Worm (Caenorhabditis elegans) whole organism, late embryonic: ENCODE data around the gene gnrr-7.

Experiments used
- ceh-9 ChIP-seq: sonication (generic microtip); optimal IDR thresholded peaks from 2 replicates; lab custom pipeline; 2016; ENCODE audit warnings: mild to moderate bottlenecking, missing genetic modification characterization, inconsistent platforms, missing compliant biosample characterization
- elt-4 ChIP-seq: sonication (generic microtip); optimal IDR thresholded peaks from 2 replicates; lab custom pipeline; 2016; ENCODE audit warnings: missing genetic modification characterization, missing compliant biosample characterization
- pha-2 ChIP-seq: sonication (generic microtip); optimal IDR thresholded peaks from 2 replicates; lab custom pipeline; 2017; ENCODE audit warnings: mild to moderate bottlenecking, missing genetic modification characterization, missing compliant biosample characterization
- rnt-1 ChIP-seq: sonication (generic microtip); optimal IDR thresholded peaks from 2 replicates; lab custom pipeline; 2016; ENCODE audit warnings: missing genetic modification characterization, missing compliant biosample characterization
- syd-9 ChIP-seq: sonication (generic microtip); optimal IDR thresholded peaks from 2 replicates; lab custom pipeline; 2016; ENCODE audit warnings: mild to moderate bottlenecking, missing genetic modification characterization, moderate library complexity, missing compliant biosample characterization
- ttx-3 ChIP-seq: sonication (generic microtip); optimal IDR thresholded peaks from 2 replicates; lab custom pipeline; 2016; ENCODE audit warnings: missing genetic modification reagents, missing genetic modification characterization, missing compliant biosample characterization
- zip-5 ChIP-seq: sonication (generic microtip); optimal IDR thresholded peaks from 2 replicates; lab custom pipeline; 2016; ENCODE audit warnings: missing genetic modification characterization, missing compliant biosample characterization

DNA sequence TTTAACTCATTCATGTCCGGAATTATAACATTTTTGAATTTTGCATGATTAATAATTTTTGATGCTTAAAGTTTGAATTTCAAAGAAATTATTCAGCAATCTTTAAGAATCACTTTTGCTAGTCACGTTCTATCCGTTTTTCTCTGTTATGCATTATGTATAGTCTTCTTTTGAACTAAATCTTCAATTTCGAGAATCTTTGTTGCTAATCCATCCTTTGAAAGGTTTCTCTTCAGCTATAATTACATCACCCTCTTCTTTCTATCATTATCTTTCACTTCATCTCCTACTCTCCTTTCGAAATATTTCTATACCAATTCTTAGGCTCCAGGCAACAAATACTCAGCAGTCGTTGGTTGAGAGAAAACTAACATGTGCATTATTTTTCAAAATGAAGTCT, 34.1 kb upstream of the gnrr-7 start:
- TF ChIP-seq elt-4 (no peak), rnt-1 (tag; lab: Kevin White, UChicago) (no peak), ttx-3 (tag; lab: Kevin White, UChicago) (no peak), syd-9 (no peak), pha-2 (no peak), ceh-9 (tag; lab: Kevin White, UChicago) (no peak), zip-5 (tag; lab: Kevin White, UChicago) (no peak)
